Fruit fly (Drosophila melanogaster) whole organism, embryonic: Measurements from ENCODE around the gene CG6959.

Experiments used
- CG10959 ChIP-seq: fragments of 200-800 bp; sonication (Bioruptor generic); IDR thresholded peaks from 2 replicates; pipeline ENCODE4 v1.3.6; 2022; ENCODE audit warnings: missing biosample characterization, missing genetic modification characterization
- CG11085 ChIP-seq: fragments of 200-800 bp; sonication (Bioruptor generic); IDR thresholded peaks from 2 replicates; pipeline ENCODE4 v1.3.6; 2022; ENCODE audit warnings: missing biosample characterization, missing genetic modification characterization
- CG12155 ChIP-seq: fragments of 200-800 bp; sonication (Bioruptor generic); optimal IDR thresholded peaks from 3 replicates; lab custom pipeline; 2016; ENCODE audit warnings: missing biosample characterization, missing genetic modification characterization
- CG12659 ChIP-seq: fragments of 200-800 bp; sonication (Bioruptor generic); optimal IDR thresholded peaks from 3 replicates; lab custom pipeline; 2017; ENCODE audit warnings: mild to moderate bottlenecking, missing biosample characterization, missing genetic modification reagents, missing genetic modification characterization
- CG12744 ChIP-seq: fragments of 200-800 bp; sonication (Bioruptor generic); optimal IDR thresholded peaks from 2 replicates; lab custom pipeline; 2016; ENCODE audit warnings: missing biosample characterization, missing genetic modification characterization
- CG14710 ChIP-seq: fragments of 200-800 bp; sonication (Bioruptor generic); optimal IDR thresholded peaks from 3 replicates; lab custom pipeline; 2019; ENCODE audit warnings: missing biosample characterization, mild to moderate bottlenecking, missing genetic modification characterization, moderate library complexity
- CG1529 ChIP-seq: fragments of 200-800 bp; sonication (Bioruptor generic); optimal IDR thresholded peaks from 3 replicates; lab custom pipeline; 2018; ENCODE audit warnings: missing biosample characterization, missing genetic modification characterization
- CG15696 ChIP-seq: fragments of 200-800 bp; sonication (Bioruptor generic); optimal IDR thresholded peaks from 2 replicates; lab custom pipeline; 2019; ENCODE audit warnings: missing biosample characterization, mild to moderate bottlenecking, missing genetic modification characterization, moderate library complexity
- CG1602 ChIP-seq: fragments of 200-800 bp; sonication (Bioruptor generic); optimal IDR thresholded peaks from 3 replicates; lab custom pipeline; 2016; ENCODE audit warnings: missing biosample characterization, missing genetic modification characterization
- CG16813 ChIP-seq: fragments of 200-800 bp; sonication (Bioruptor generic); IDR thresholded peaks from 3 replicates; pipeline ENCODE4 v1.3.6; 2022; ENCODE audit warnings: missing biosample characterization, missing genetic modification characterization; ENCODE audit not compliant: partially characterized antibody
- CG18619 ChIP-seq: fragments of 200-800 bp; sonication (Bioruptor generic); optimal IDR thresholded peaks from 3 replicates; lab custom pipeline; 2017; ENCODE audit warnings: missing biosample characterization, mild to moderate bottlenecking, missing genetic modification characterization
- CG2199 ChIP-seq: fragments of 200-800 bp; sonication (Bioruptor generic); IDR thresholded peaks from 3 replicates; pipeline ENCODE4 v1.3.6; 2022; ENCODE audit warnings: missing biosample characterization, missing genetic modification characterization
- CG3065 ChIP-seq: fragments of 200-800 bp; sonication (Bioruptor generic); optimal IDR thresholded peaks from 2 replicates; lab custom pipeline; 2016; ENCODE audit warnings: missing biosample characterization, missing genetic modification characterization
- CG33557 ChIP-seq: fragments of 200-800 bp; sonication (Bioruptor generic); optimal IDR thresholded peaks from 2 replicates; lab custom pipeline; 2019; ENCODE audit warnings: missing biosample characterization, mild to moderate bottlenecking, missing genetic modification characterization, moderate library complexity
- CG3847 ChIP-seq: fragments of 200-800 bp; sonication (Bioruptor generic); IDR thresholded peaks from 2 replicates; pipeline ENCODE4 v1.3.6; 2022; ENCODE audit warnings: missing biosample characterization, missing genetic modification characterization
- CG42726 ChIP-seq: fragments of 200-800 bp; sonication (Bioruptor generic); IDR thresholded peaks from 2 replicates; pipeline ENCODE4 v1.3.6; 2022; ENCODE audit warnings: missing biosample characterization, missing genetic modification characterization; ENCODE audit not compliant: partially characterized antibody
- CG4360 ChIP-seq: fragments of 200-800 bp; sonication (Bioruptor generic); IDR thresholded peaks from 2 replicates; pipeline ENCODE4 v1.3.6; 2022; ENCODE audit warnings: missing biosample characterization, missing genetic modification characterization
- CG4424 ChIP-seq: fragments of 200-800 bp; sonication (Bioruptor generic); optimal IDR thresholded peaks from 3 replicates; lab custom pipeline; 2016; ENCODE audit warnings: missing biosample characterization, missing genetic modification characterization
- CG5953 ChIP-seq: fragments of 200-800 bp; sonication (Bioruptor generic); IDR thresholded peaks from 2 replicates; pipeline ENCODE4 v1.3.6; 2022; ENCODE audit warnings: missing biosample characterization, missing genetic modification characterization
- CG6765 ChIP-seq: fragments of 200-800 bp; sonication (Bioruptor generic); optimal IDR thresholded peaks from 3 replicates; lab custom pipeline; 2017; ENCODE audit warnings: missing biosample characterization, mild to moderate bottlenecking, missing genetic modification characterization
- CG6854 ChIP-seq: fragments of 200-800 bp; sonication (Bioruptor generic); optimal IDR thresholded peaks from 3 replicates; lab custom pipeline; 2017; ENCODE audit warnings: missing biosample characterization, mild to moderate bottlenecking, missing genetic modification characterization
- CG9727 ChIP-seq: fragments of 200-800 bp; sonication (Bioruptor generic); optimal IDR thresholded peaks from 3 replicates; lab custom pipeline; 2017; ENCODE audit warnings: missing biosample characterization, mild to moderate bottlenecking, missing genetic modification characterization
- Ets65A ChIP-seq: fragments of 200-800 bp; sonication (Bioruptor generic); peaks from one replicate; lab custom pipeline; 2016; ENCODE audit warnings: missing biosample characterization, missing genetic modification characterization
- HLH3B ChIP-seq: fragments of 200-800 bp; sonication (Bioruptor generic); IDR thresholded peaks from 2 replicates; pipeline ENCODE4 v1.3.6; 2022; ENCODE audit warnings: missing biosample characterization, missing genetic modification characterization
- Oli ChIP-seq: fragments of 200-800 bp; sonication (Bioruptor generic); optimal IDR thresholded peaks from 2 replicates; lab custom pipeline; 2018; ENCODE audit warnings: missing biosample characterization, mild to moderate bottlenecking, missing genetic modification characterization, moderate library complexity
- Pdp1 ChIP-seq, 2 experiments: fragments of 200-800 bp; sonication (Bioruptor generic); optimal IDR thresholded peaks; 3 replicates each; lab custom pipeline; 2016; ENCODE audit warnings: missing biosample characterization in 2 of 2, missing genetic modification characterization in 2 of 2, mild to moderate bottlenecking in 1 of 2, moderate library complexity in 1 of 2
- Poxn ChIP-seq: fragments of 200-800 bp; sonication (Bioruptor generic); IDR thresholded peaks from 2 replicates; pipeline ENCODE4 v1.3.6; 2022; ENCODE audit warnings: missing biosample characterization, missing genetic modification characterization
- Ravus ChIP-seq: fragments of 200-800 bp; sonication (Bioruptor generic); IDR thresholded peaks from 2 replicates; pipeline ENCODE4 v1.3.6; 2022; ENCODE audit warnings: missing biosample characterization, missing genetic modification characterization
- Rfx ChIP-seq: fragments of 200-800 bp; sonication (Bioruptor generic); IDR thresholded peaks from 2 replicates; pipeline ENCODE4 v1.3.6; 2022; ENCODE audit warnings: missing biosample characterization, missing genetic modification characterization
- Spps ChIP-seq: fragments of 200-800 bp; sonication (Bioruptor generic); optimal IDR thresholded peaks from 2 replicates; lab custom pipeline; 2018; ENCODE audit warnings: missing biosample characterization, mild to moderate bottlenecking, missing genetic modification characterization
- Vsx1 ChIP-seq: fragments of 200-800 bp; sonication (Bioruptor generic); optimal IDR thresholded peaks from 2 replicates; lab custom pipeline; 2017; ENCODE audit warnings: missing biosample characterization, mild to moderate bottlenecking, missing genetic modification characterization, missing genetic modification reagents
- al ChIP-seq: fragments of 200-800 bp; sonication (Bioruptor generic); IDR thresholded peaks from 2 replicates; pipeline ENCODE4 v1.3.6; 2022; ENCODE audit warnings: missing biosample characterization, missing genetic modification characterization
- bbx ChIP-seq: fragments of 200-800 bp; sonication (Bioruptor generic); IDR thresholded peaks from 2 replicates; pipeline ENCODE4 v1.3.6; 2022; ENCODE audit warnings: missing biosample characterization, missing genetic modification characterization; ENCODE audit not compliant: partially characterized antibody
- bcd ChIP-seq: fragments of 200-800 bp; sonication (Bioruptor generic); optimal IDR thresholded peaks from 2 replicates; lab custom pipeline; 2017; ENCODE audit warnings: missing biosample characterization, mild to moderate bottlenecking, missing genetic modification characterization
- bigmax ChIP-seq: fragments of 200-800 bp; sonication (Bioruptor generic); optimal IDR thresholded peaks from 2 replicates; lab custom pipeline; 2018; ENCODE audit warnings: missing biosample characterization, mild to moderate bottlenecking, missing genetic modification characterization
- cwo ChIP-seq: fragments of 200-800 bp; sonication (Bioruptor generic); optimal IDR thresholded peaks from 3 replicates; lab custom pipeline; 2017; ENCODE audit warnings: missing biosample characterization, missing genetic modification characterization, mild to moderate bottlenecking, moderate library complexity, missing genetic modification reagents
- dimm ChIP-seq: fragments of 200-800 bp; sonication (Bioruptor generic); IDR thresholded peaks from 2 replicates; pipeline ENCODE4 v1.3.6; 2022; ENCODE audit warnings: missing biosample characterization, missing genetic modification characterization
- dm ChIP-seq: fragments of 200-800 bp; sonication (Bioruptor generic); optimal IDR thresholded peaks from 3 replicates; lab custom pipeline; 2016; ENCODE audit warnings: missing biosample characterization, missing genetic modification characterization
- dysf ChIP-seq: fragments of 200-800 bp; sonication (Bioruptor generic); IDR thresholded peaks from 3 replicates; pipeline ENCODE4 v1.3.6; 2022; ENCODE audit warnings: missing biosample characterization, missing genetic modification characterization
- kay ChIP-seq: fragments of 200-800 bp; sonication (Bioruptor generic); optimal IDR thresholded peaks from 2 replicates; lab custom pipeline; 2016; ENCODE audit warnings: missing biosample characterization, missing genetic modification characterization
- lab ChIP-seq: fragments of 200-800 bp; sonication (Bioruptor generic); optimal IDR thresholded peaks from 3 replicates; lab custom pipeline; 2017; ENCODE audit warnings: missing biosample characterization, missing genetic modification characterization, mild to moderate bottlenecking, moderate library complexity, missing genetic modification reagents
- maf-S ChIP-seq: fragments of 200-800 bp; sonication (Bioruptor generic); optimal IDR thresholded peaks from 2 replicates; lab custom pipeline; 2016; ENCODE audit warnings: missing biosample characterization, missing genetic modification characterization
- pita ChIP-seq: fragments of 200-800 bp; sonication (Bioruptor generic); optimal IDR thresholded peaks from 2 replicates; lab custom pipeline; 2017; ENCODE audit warnings: missing biosample characterization, mild to moderate bottlenecking, missing genetic modification characterization
- prd ChIP-seq, 3 experiments: fragments of >200 bp in 2 of 3; fragments of 200-800 bp in 1 of 3; sonication (Bioruptor generic) in 1 of 3; optimal IDR thresholded peaks in 2 of 3; IDR thresholded peaks in 1 of 3; 2 replicates in 2 of 3; 3 replicates in 1 of 3; pipeline versions ENCODE4 v1.3.6 to Lab custom; 2017 to 2022; ENCODE audit warnings: missing biosample characterization in 1 of 3, missing genetic modification characterization in 1 of 3
- rib ChIP-seq: fragments of 200-800 bp; sonication (Bioruptor generic); IDR thresholded peaks from 2 replicates; pipeline ENCODE4 v1.3.6; 2022; ENCODE audit warnings: missing biosample characterization, missing genetic modification characterization
- sens-2 ChIP-seq: fragments of 200-800 bp; sonication (Bioruptor generic); IDR thresholded peaks from 2 replicates; pipeline ENCODE4 v1.3.6; 2022; ENCODE audit warnings: missing biosample characterization, missing genetic modification characterization
- ssp ChIP-seq: fragments of 200-800 bp; sonication (Bioruptor generic); IDR thresholded peaks from 2 replicates; pipeline ENCODE4 v1.3.6; 2022; ENCODE audit warnings: missing biosample characterization, missing genetic modification characterization
- twi ChIP-seq: fragments of 200-800 bp; optimal IDR thresholded peaks from 2 replicates; lab custom pipeline; 2019; ENCODE audit warnings: missing biosample characterization, mild to moderate bottlenecking, missing genetic modification characterization, moderate library complexity
- unpg ChIP-seq: fragments of 200-800 bp; sonication (Bioruptor generic); optimal IDR thresholded peaks from 3 replicates; lab custom pipeline; 2018; ENCODE audit warnings: missing biosample characterization, mild to moderate bottlenecking, missing genetic modification characterization, moderate library complexity
- zen ChIP-seq: fragments of 200-800 bp; sonication (Bioruptor generic); optimal IDR thresholded peaks from 3 replicates; lab custom pipeline; 2018; ENCODE audit warnings: missing biosample characterization, mild to moderate bottlenecking, missing genetic modification characterization, moderate library complexity

CG6959 gene

dm6 chr3R:11773999-11774397 is 95.3 kb downstream of the CG6959 start (continued):
- peak; percentile 84 for TF ChIP-seq lab (GFP tag; lab: Kevin White, UChicago)
- no peak for TF ChIP-seq Poxn (GFP tag; lab: Robert Waterston, UW)
- no peak; the same call in 1 of the 2 replicates for TF ChIP-seq al (GFP tag; lab: Robert Waterston, UW)
- peak; percentile 47 for TF ChIP-seq zen (tag; lab: Kevin White, UChicago)
- TF ChIP-seq unpg, result peak; percentile 82
- no peak for TF ChIP-seq CG16813 (GFP tag; lab: Robert Waterston, UW)
- TF ChIP-seq Ets65A (GFP tag; lab: Kevin White, UChicago), result no peak
- peak; percentile 20 for TF ChIP-seq CG3065 (GFP tag; lab: Kevin White, UChicago)
- TF ChIP-seq bcd (GFP tag; lab: Kevin White, UChicago), result peak; percentile 63
- peak; percentile 66 for TF ChIP-seq CG4424 (GFP tag; lab: Kevin White, UChicago)
- no peak for TF ChIP-seq CG4360
- TF ChIP-seq ssp, result peak; percentile 11; the same call in 1 of the 2 replicates
- TF ChIP-seq dm (GFP tag; lab: Kevin White, UChicago), result no peak
- peak; percentile 85 for TF ChIP-seq CG15696
- TF ChIP-seq CG12744 (GFP tag; lab: Kevin White, UChicago), result peak; percentile 17
- peak; percentile 6 to 37 for TF ChIP-seq Pdp1 (GFP tag; optimal IDR thresholded peaks at IDR 0.05; lab: Kevin White, UChicago)
- TF ChIP-seq Oli (tag; lab: Kevin White, UChicago), result peak; percentile 73
- TF ChIP-seq HLH3B (GFP tag; lab: Robert Waterston, UW), result peak; percentile 51; the same call in 1 of the 2 replicates
- no peak for TF ChIP-seq CG10959 (GFP tag; lab: Robert Waterston, UW)
- peak; percentile 43; the same call in 1 of the 2 replicates for TF ChIP-seq CG3847 (GFP tag; lab: Robert Waterston, UW)
- no peak for TF ChIP-seq dimm (GFP tag; lab: Robert Waterston, UW)
- no peak for TF ChIP-seq CG2199
- TF ChIP-seq CG6854 (GFP tag; lab: Kevin White, UChicago), result peak; percentile 73
- TF ChIP-seq CG1602 (GFP tag; lab: Kevin White, UChicago), result peak; percentile 45
- TF ChIP-seq kay (GFP tag; lab: Kevin White, UChicago), result peak; percentile 1
- TF ChIP-seq Rfx (GFP tag; lab: Robert Waterston, UW), result peak; percentile 33; the same call in 1 of the 2 replicates
- TF ChIP-seq CG18619 (GFP tag; lab: Kevin White, UChicago), result peak; percentile 70
- no peak for TF ChIP-seq prd (optimal IDR thresholded peaks at IDR 0.05; lab: Kevin White, UChicago)
- TF ChIP-seq prd (GFP tag; IDR thresholded peaks at IDR 0.05; lab: Robert Waterston, UW), result peak; percentile 59
- peak; percentile 77 for TF ChIP-seq cwo
- peak; percentile 72 for TF ChIP-seq dysf (GFP tag; lab: Robert Waterston, UW)
- TF ChIP-seq CG12659 (GFP tag; lab: Kevin White, UChicago), result peak; percentile 73
- no peak for TF ChIP-seq pita (GFP tag; lab: Kevin White, UChicago)
- TF ChIP-seq CG9727 (GFP tag; lab: Kevin White, UChicago), result peak; percentile 86
- TF ChIP-seq CG6765 (GFP tag; lab: Kevin White, UChicago), result peak; percentile 64
- peak; percentile 75 for TF ChIP-seq CG33557 (GFP tag; lab: Kevin White, UChicago)
- no peak for TF ChIP-seq rib (GFP tag; lab: Robert Waterston, UW)
- peak; percentile 83 for TF ChIP-seq CG14710 (tag; lab: Kevin White, UChicago)
- peak; percentile 51 for TF ChIP-seq twi (tag; lab: Kevin White, UChicago)
- no peak; the same call in 1 of the 2 replicates for TF ChIP-seq CG5953 (GFP tag; lab: Robert Waterston, UW)
- TF ChIP-seq CG12155 (GFP tag; lab: Kevin White, UChicago), result peak; percentile 22
- no peak for TF ChIP-seq maf-S (GFP tag; lab: Kevin White, UChicago)
- TF ChIP-seq Spps (tag; lab: Kevin White, UChicago), result peak; percentile 45
- TF ChIP-seq CG11085, result no peak
- TF ChIP-seq sens-2 (GFP tag; lab: Robert Waterston, UW), result 0 out of 2 replicates have a peak, but pooled peaks have one; percentile 9
- TF ChIP-seq Vsx1 (GFP tag; lab: Kevin White, UChicago), result peak; percentile 11
- peak; percentile 46 for TF ChIP-seq CG1529 (GFP tag; lab: Kevin White, UChicago)
- TF ChIP-seq Ravus (GFP tag; lab: Robert Waterston, UW), result no peak
- TF ChIP-seq CG42726 (GFP tag; lab: Robert Waterston, UW), result no peak
- TF ChIP-seq bigmax, result no peak
- no peak for TF ChIP-seq bbx (GFP tag; lab: Robert Waterston, UW)
